Worm (Caenorhabditis elegans): ENCODE results near the gene thoc-5.
A peak's percentile ranks its signal among the peaks of the same experiment; 100 is the strongest.

thoc-5 gene

ce11 chrIII:5349250-5349649 lies at the start of gene thoc-5:
Gene thoc-5 (minus strand): TSS chrIII:5349401.
- TF ChIP-seq elt-3 (tag; optimal IDR thresholded peaks at IDR 0.05) (no peak), sma-9 (GFP tag; optimal IDR thresholded peaks at IDR 0.05) (peak; percentile 93), sma-9 (tag; optimal IDR thresholded peaks at IDR 0.05) (no peak), sma-3 (GFP tag; optimal IDR thresholded peaks at IDR 0.05) (peak; percentile 90), C34F6.9 (tag; optimal IDR thresholded peaks at IDR 0.05) (peak; percentile 77), lin-13 (GFP tag; optimal IDR thresholded peaks at IDR 0.05) (peak; percentile 71), elt-1 (tag; optimal IDR thresholded peaks at IDR 0.05) (no peak), lsy-2 (tag; optimal IDR thresholded peaks at IDR 0.05) (peak; percentile 81 to 91), nhr-11 (tag; optimal IDR thresholded peaks at IDR 0.05) (no peak), nhr-6 (tag; optimal IDR thresholded peaks at IDR 0.05) (peak; percentile 48), mbf-1 (tag; optimal IDR thresholded peaks at IDR 0.05) (no peak), lin-11 (tag; optimal IDR thresholded peaks at IDR 0.05) (peak; percentile 75), skn-1 (tag; optimal IDR thresholded peaks at IDR 0.05) (no peak), blmp-1 (tag; optimal IDR thresholded peaks at IDR 0.05; ENCODE audit: insufficient read depth) (peak; percentile 40), ceh-16 (tag; optimal IDR thresholded peaks at IDR 0.05) (no peak), ztf-1 (GFP tag; conservative IDR thresholded peaks at IDR 0.05) (no peak), nhr-129 (tag; optimal IDR thresholded peaks at IDR 0.05) (peak; percentile 54), gmeb-1 (tag; optimal IDR thresholded peaks at IDR 0.05) (peak; percentile 97), sem-4 (tag; optimal IDR thresholded peaks at IDR 0.05) (peak; percentile 62), ama-1 (optimal IDR thresholded peaks at IDR 0.05) (peak; percentile 33), unc-62 (GFP tag; optimal IDR thresholded peaks at IDR 0.05) (no peak), unc-39 (tag; optimal IDR thresholded peaks at IDR 0.05) (no peak), peb-1 (tag; optimal IDR thresholded peaks at IDR 0.05) (no peak), lin-39 (tag; optimal IDR thresholded peaks at IDR 0.05) (no peak), mab-5 (tag; optimal IDR thresholded peaks at IDR 0.05) (peak; percentile 64), nhr-237 (tag; optimal IDR thresholded peaks at IDR 0.05) (no peak), mdl-1 (tag; optimal IDR thresholded peaks at IDR 0.05) (no peak), zag-1 (tag; optimal IDR thresholded peaks at IDR 0.05) (no peak), dmd-4 (tag; optimal IDR thresholded peaks at IDR 0.05) (no peak), Y55F3AM.14 (GFP tag; optimal IDR thresholded peaks at IDR 0.05) (peak; percentile 34), ztf-4 (tag; optimal IDR thresholded peaks at IDR 0.05) (peak; percentile 60), nhr-23 (tag; optimal IDR thresholded peaks at IDR 0.05) (no peak), fos-1 (tag; optimal IDR thresholded peaks at IDR 0.05) (peak; percentile 46), nhr-12 (tag; optimal IDR thresholded peaks at IDR 0.05) (no peak), nhr-25 (tag; optimal IDR thresholded peaks at IDR 0.05) (peak; percentile 77), egl-27 (tag; optimal IDR thresholded peaks at IDR 0.05) (peak; percentile 67), R02D3.7 (tag; optimal IDR thresholded peaks at IDR 0.05) (peak; percentile 29), aly-2 (tag; optimal IDR thresholded peaks at IDR 0.05) (no peak), ztf-11 (tag; optimal IDR thresholded peaks at IDR 0.05) (no peak), nhr-21 (tag; optimal IDR thresholded peaks at IDR 0.05) (peak; percentile 40), crh-2 (tag; optimal IDR thresholded peaks at IDR 0.05) (peak; percentile 76), unc-55 (GFP tag; optimal IDR thresholded peaks at IDR 0.05) (peak; percentile 72), ZK546.5 (tag; optimal IDR thresholded peaks at IDR 0.05) (no peak), nhr-77 (tag; optimal IDR thresholded peaks at IDR 0.05) (no peak), alr-1 (tag; optimal IDR thresholded peaks at IDR 0.05) (no peak), F13H6.1 (tag; optimal IDR thresholded peaks at IDR 0.05) (peak; percentile 87), nhr-10 (tag; optimal IDR thresholded peaks at IDR 0.05) (no peak), ceh-82 (tag; optimal IDR thresholded peaks at IDR 0.05) (no peak), snpc-4 (tag; optimal IDR thresholded peaks at IDR 0.05) (peak; percentile 57)
